Fruit fly (Drosophila melanogaster) Kc167 (cell line): ENCODE results near the gene Cdep.

Experiments
- Myc ChIP-seq: fragments of >200 bp; optimal IDR thresholded peaks from 2 replicates; lab custom pipeline; 2017; ENCODE audit warnings: missing external identifiers
- Sin3A ChIP-seq: fragments of >200 bp; optimal IDR thresholded peaks from 2 replicates; lab custom pipeline; 2018; ENCODE audit warnings: missing external identifiers
- h ChIP-seq: fragments of >200 bp; optimal IDR thresholded peaks from 3 replicates; lab custom pipeline; 2018; ENCODE audit warnings: missing external identifiers
- insv ChIP-seq: fragments of >200 bp; optimal IDR thresholded peaks from 3 replicates; lab custom pipeline; 2018; ENCODE audit warnings: missing external identifiers
- psq ChIP-seq: fragments of >200 bp; optimal IDR thresholded peaks from 2 replicates; lab custom pipeline; 2017; ENCODE audit warnings: missing external identifiers
- ttk ChIP-seq: sonication (Bioruptor generic); optimal IDR thresholded peaks from 2 replicates; lab custom pipeline; 2017; ENCODE audit warnings: missing external identifiers

- no peak for TF ChIP-seq h (lab: Kevin White, UChicago)
- no peak for TF ChIP-seq psq
- TF ChIP-seq ttk (lab: Kevin White, UChicago): no peak
- TF ChIP-seq Sin3A (lab: Kevin White, UChicago): no peak
- TF ChIP-seq Myc (lab: Kevin White, UChicago): no peak
- no peak for TF ChIP-seq insv
Observed at dm6 chr3R:4984132-4984531, 73.8 kb downstream of the Cdep start, which contains the start of gene CG14662.
